Worm (Caenorhabditis elegans): Measurements from ENCODE around the gene tbc-19.

ce11 chrX:13959849-13960248 is 52.5 kb downstream of the tbc-19 start, which contains the start of gene syx-2:
- no peak for TF ChIP-seq him-1 (tag; optimal IDR thresholded peaks at IDR 0.05)
- no peak for TF ChIP-seq dao-5 (tag; optimal IDR thresholded peaks at IDR 0.05)
- TF ChIP-seq W03F9.2 (tag; optimal IDR thresholded peaks at IDR 0.05): no peak
